Fruit fly (Drosophila melanogaster) whole organism, embryonic: ENCODE measurements around the gene Ada1-1.

Experiments used
- Abd-B ChIP-seq: fragments of 200-800 bp; sonication (Bioruptor generic); optimal IDR thresholded peaks from 2 replicates; lab custom pipeline; 2018; ENCODE audit warnings: missing biosample characterization, mild to moderate bottlenecking, missing genetic modification characterization, moderate library complexity
- Antp ChIP-seq: fragments of 200-800 bp; sonication (Bioruptor generic); optimal IDR thresholded peaks from 3 replicates; lab custom pipeline; 2016; ENCODE audit warnings: missing biosample characterization, missing genetic modification characterization
- BtbVII ChIP-seq: fragments of 200-800 bp; sonication (Bioruptor generic); optimal IDR thresholded peaks from 3 replicates; lab custom pipeline; 2017; ENCODE audit warnings: missing biosample characterization, mild to moderate bottlenecking, missing genetic modification characterization
- CG10267 ChIP-seq: fragments of 200-800 bp; sonication (Bioruptor generic); optimal IDR thresholded peaks from 2 replicates; lab custom pipeline; 2018; ENCODE audit warnings: missing biosample characterization, mild to moderate bottlenecking, missing genetic modification characterization, moderate library complexity
- CG10366 ChIP-seq: fragments of 200-800 bp; sonication (Bioruptor generic); IDR thresholded peaks from 2 replicates; pipeline ENCODE4 v1.3.6; 2022; ENCODE audit warnings: missing biosample characterization, missing genetic modification characterization
- CG10959 ChIP-seq: fragments of 200-800 bp; sonication (Bioruptor generic); IDR thresholded peaks from 2 replicates; pipeline ENCODE4 v1.3.6; 2022; ENCODE audit warnings: missing biosample characterization, missing genetic modification characterization
- CG11398 ChIP-seq: fragments of 200-800 bp; sonication (Bioruptor generic); optimal IDR thresholded peaks from 2 replicates; lab custom pipeline; 2016; ENCODE audit warnings: missing biosample characterization, missing genetic modification characterization
- CG12744 ChIP-seq: fragments of 200-800 bp; sonication (Bioruptor generic); optimal IDR thresholded peaks from 2 replicates; lab custom pipeline; 2016; ENCODE audit warnings: missing biosample characterization, missing genetic modification characterization
- CG13775 ChIP-seq: fragments of 200-800 bp; sonication (Bioruptor generic); optimal IDR thresholded peaks from 3 replicates; lab custom pipeline; 2017; ENCODE audit warnings: missing biosample characterization, mild to moderate bottlenecking, missing genetic modification characterization
- CG15269 ChIP-seq: fragments of 200-800 bp; sonication (Bioruptor generic); optimal IDR thresholded peaks from 2 replicates; lab custom pipeline; 2018; ENCODE audit warnings: missing biosample characterization, mild to moderate bottlenecking, missing genetic modification characterization, moderate library complexity
- CG1529 ChIP-seq: fragments of 200-800 bp; sonication (Bioruptor generic); optimal IDR thresholded peaks from 3 replicates; lab custom pipeline; 2018; ENCODE audit warnings: missing biosample characterization, missing genetic modification characterization
- CG1603 ChIP-seq: fragments of 200-800 bp; sonication (Bioruptor generic); optimal IDR thresholded peaks from 2 replicates; lab custom pipeline; 2019; ENCODE audit warnings: missing biosample characterization, mild to moderate bottlenecking, missing genetic modification characterization, moderate library complexity
- CG17612 ChIP-seq: fragments of 200-800 bp; sonication (Bioruptor generic); IDR thresholded peaks from 2 replicates; pipeline ENCODE4 v1.3.6; 2022; ENCODE audit warnings: missing biosample characterization, missing genetic modification characterization
- CG17829 ChIP-seq: fragments of 200-800 bp; optimal IDR thresholded peaks from 2 replicates; lab custom pipeline; 2019; ENCODE audit warnings: missing biosample characterization, mild to moderate bottlenecking, missing genetic modification characterization, moderate library complexity
- CG2199 ChIP-seq: fragments of 200-800 bp; sonication (Bioruptor generic); IDR thresholded peaks from 3 replicates; pipeline ENCODE4 v1.3.6; 2022; ENCODE audit warnings: missing biosample characterization, missing genetic modification characterization
- CG2678 ChIP-seq: fragments of 200-800 bp; sonication (Bioruptor generic); optimal IDR thresholded peaks from 3 replicates; lab custom pipeline; 2019; ENCODE audit warnings: missing biosample characterization, mild to moderate bottlenecking, missing genetic modification characterization, moderate library complexity
- CHES-1-like ChIP-seq: fragments of 200-800 bp; sonication (Bioruptor generic); optimal IDR thresholded peaks from 2 replicates; lab custom pipeline; 2016; ENCODE audit warnings: missing biosample characterization, missing genetic modification characterization
- D19B ChIP-seq: fragments of 200-800 bp; sonication (Bioruptor generic); optimal IDR thresholded peaks from 2 replicates; lab custom pipeline; 2017; ENCODE audit warnings: missing biosample characterization, mild to moderate bottlenecking, missing genetic modification characterization
- Deaf1 ChIP-seq: fragments of 200-800 bp; optimal IDR thresholded peaks from 3 replicates; lab custom pipeline; 2019; ENCODE audit warnings: missing biosample characterization, mild to moderate bottlenecking, missing genetic modification characterization, moderate library complexity
- E2f1 ChIP-seq: fragments of 200-800 bp; sonication (Bioruptor generic); IDR thresholded peaks from 2 replicates; pipeline ENCODE4 v1.3.6; 2022; ENCODE audit warnings: missing biosample characterization, missing genetic modification characterization
- ERR ChIP-seq: fragments of 200-800 bp; sonication (Bioruptor generic); optimal IDR thresholded peaks from 2 replicates; lab custom pipeline; 2016; ENCODE audit warnings: missing biosample characterization, missing genetic modification characterization
- Ets65A ChIP-seq: fragments of 200-800 bp; sonication (Bioruptor generic); peaks from one replicate; lab custom pipeline; 2016; ENCODE audit warnings: missing biosample characterization, missing genetic modification characterization
- Gug ChIP-seq: fragments of 200-800 bp; sonication (Bioruptor generic); IDR thresholded peaks from 4 replicates; pipeline ENCODE4 v1.3.6; 2022; ENCODE audit warnings: missing biosample characterization, missing genetic modification characterization
- H15 ChIP-seq: fragments of 200-800 bp; sonication (Bioruptor generic); IDR thresholded peaks from 3 replicates; pipeline ENCODE4 v1.3.6; 2022; ENCODE audit warnings: missing biosample characterization, missing genetic modification characterization
- HLH3B ChIP-seq: fragments of 200-800 bp; sonication (Bioruptor generic); IDR thresholded peaks from 2 replicates; pipeline ENCODE4 v1.3.6; 2022; ENCODE audit warnings: missing biosample characterization, missing genetic modification characterization
- Hey ChIP-seq: fragments of 200-800 bp; sonication (Bioruptor generic); optimal IDR thresholded peaks from 3 replicates; lab custom pipeline; 2018; ENCODE audit warnings: missing biosample characterization, mild to moderate bottlenecking, missing genetic modification characterization
- Hmr ChIP-seq: fragments of 200-800 bp; sonication (Bioruptor generic); optimal IDR thresholded peaks from 3 replicates; lab custom pipeline; 2017; ENCODE audit warnings: mild to moderate bottlenecking, missing biosample characterization, missing genetic modification reagents, missing genetic modification characterization
- Kr ChIP-seq: fragments of 200-800 bp; sonication (Bioruptor generic); optimal IDR thresholded peaks from 2 replicates; lab custom pipeline; 2017; ENCODE audit warnings: missing biosample characterization, mild to moderate bottlenecking, missing genetic modification characterization
- Mrtf ChIP-seq: fragments of 200-800 bp; sonication (Bioruptor generic); IDR thresholded peaks from 3 replicates; pipeline ENCODE4 v1.3.6; 2022; ENCODE audit warnings: missing biosample characterization, missing genetic modification characterization
- Nf-YB ChIP-seq: fragments of 200-800 bp; sonication (Bioruptor generic); optimal IDR thresholded peaks from 3 replicates; lab custom pipeline; 2019; ENCODE audit warnings: missing biosample characterization, mild to moderate bottlenecking, missing genetic modification characterization, moderate library complexity
- Side ChIP-seq: fragments of 200-800 bp; sonication (Bioruptor generic); optimal IDR thresholded peaks from 2 replicates; lab custom pipeline; 2016; ENCODE audit warnings: missing biosample characterization, missing genetic modification characterization
- al ChIP-seq: fragments of 200-800 bp; sonication (Bioruptor generic); IDR thresholded peaks from 2 replicates; pipeline ENCODE4 v1.3.6; 2022; ENCODE audit warnings: missing biosample characterization, missing genetic modification characterization
- amos ChIP-seq: fragments of 200-800 bp; sonication (Bioruptor generic); IDR thresholded peaks from 2 replicates; pipeline ENCODE4 v1.3.6; 2022; ENCODE audit warnings: missing biosample characterization, missing genetic modification characterization; ENCODE audit not compliant: partially characterized antibody
- bab2 ChIP-seq: fragments of 200-800 bp; sonication (Bioruptor generic); optimal IDR thresholded peaks from 2 replicates; lab custom pipeline; 2016; ENCODE audit warnings: missing biosample characterization, missing genetic modification characterization
- bbx ChIP-seq: fragments of 200-800 bp; sonication (Bioruptor generic); IDR thresholded peaks from 2 replicates; pipeline ENCODE4 v1.3.6; 2022; ENCODE audit warnings: missing biosample characterization, missing genetic modification characterization; ENCODE audit not compliant: partially characterized antibody
- chinmo ChIP-seq: fragments of 200-800 bp; sonication (Bioruptor generic); IDR thresholded peaks from 4 replicates; pipeline ENCODE4 v1.3.6; 2022; ENCODE audit warnings: missing biosample characterization, missing genetic modification characterization; ENCODE audit not compliant: partially characterized antibody
- crc ChIP-seq: fragments of 200-800 bp; sonication (Bioruptor generic); optimal IDR thresholded peaks from 2 replicates; lab custom pipeline; 2016; ENCODE audit warnings: missing biosample characterization, missing genetic modification characterization
- ham ChIP-seq: fragments of 200-800 bp; sonication (Bioruptor generic); IDR thresholded peaks from 2 replicates; pipeline ENCODE4 v1.3.6; 2022; ENCODE audit warnings: missing biosample characterization, missing genetic modification characterization
- insv ChIP-seq, 2 experiments: fragments of 200-800 bp; sonication (Bioruptor generic); optimal IDR thresholded peaks; 3 replicates each; lab custom pipeline; 2016 to 2018; ENCODE audit warnings: missing biosample characterization in 2 of 2, missing genetic modification characterization in 2 of 2
- jumu ChIP-seq: fragments of 200-800 bp; sonication (Bioruptor generic); optimal IDR thresholded peaks from 3 replicates; lab custom pipeline; 2016; ENCODE audit warnings: missing biosample characterization, missing genetic modification characterization
- kni ChIP-seq: fragments of 200-800 bp; sonication (Bioruptor generic); optimal IDR thresholded peaks from 3 replicates; lab custom pipeline; 2017; ENCODE audit warnings: mild to moderate bottlenecking, missing biosample characterization, missing genetic modification reagents, missing genetic modification characterization
- nerfin-1 ChIP-seq: fragments of 200-800 bp; sonication (Bioruptor generic); optimal IDR thresholded peaks from 3 replicates; lab custom pipeline; 2019; ENCODE audit warnings: missing biosample characterization, mild to moderate bottlenecking, missing genetic modification characterization, moderate library complexity
- nmo ChIP-seq: fragments of 200-800 bp; sonication (Bioruptor generic); optimal IDR thresholded peaks from 2 replicates; lab custom pipeline; 2018; ENCODE audit warnings: missing biosample characterization, mild to moderate bottlenecking, missing genetic modification characterization, moderate library complexity
- odd ChIP-seq: fragments of 200-800 bp; sonication (Bioruptor generic); optimal IDR thresholded peaks from 2 replicates; lab custom pipeline; 2017; ENCODE audit warnings: missing biosample characterization, mild to moderate bottlenecking, missing genetic modification characterization
- pfk ChIP-seq: fragments of 200-800 bp; sonication (Bioruptor generic); optimal IDR thresholded peaks from 2 replicates; lab custom pipeline; 2018; ENCODE audit warnings: missing biosample characterization, mild to moderate bottlenecking, missing genetic modification characterization, moderate library complexity
- phol ChIP-seq: fragments of 200-800 bp; sonication (Bioruptor generic); optimal IDR thresholded peaks from 3 replicates; lab custom pipeline; 2018; ENCODE audit warnings: missing biosample characterization, mild to moderate bottlenecking, missing genetic modification characterization, moderate library complexity
- row ChIP-seq: fragments of 200-800 bp; sonication (Bioruptor generic); IDR thresholded peaks from 3 replicates; pipeline ENCODE4 v1.3.6; 2022; ENCODE audit warnings: missing biosample characterization, missing genetic modification characterization
- zfh1 ChIP-seq: fragments of 200-800 bp; sonication (Bioruptor generic); IDR thresholded peaks from 3 replicates; pipeline ENCODE4 v1.3.6; 2022; ENCODE audit warnings: missing biosample characterization, missing genetic modification characterization

Gene Ada1-1

DNA sequence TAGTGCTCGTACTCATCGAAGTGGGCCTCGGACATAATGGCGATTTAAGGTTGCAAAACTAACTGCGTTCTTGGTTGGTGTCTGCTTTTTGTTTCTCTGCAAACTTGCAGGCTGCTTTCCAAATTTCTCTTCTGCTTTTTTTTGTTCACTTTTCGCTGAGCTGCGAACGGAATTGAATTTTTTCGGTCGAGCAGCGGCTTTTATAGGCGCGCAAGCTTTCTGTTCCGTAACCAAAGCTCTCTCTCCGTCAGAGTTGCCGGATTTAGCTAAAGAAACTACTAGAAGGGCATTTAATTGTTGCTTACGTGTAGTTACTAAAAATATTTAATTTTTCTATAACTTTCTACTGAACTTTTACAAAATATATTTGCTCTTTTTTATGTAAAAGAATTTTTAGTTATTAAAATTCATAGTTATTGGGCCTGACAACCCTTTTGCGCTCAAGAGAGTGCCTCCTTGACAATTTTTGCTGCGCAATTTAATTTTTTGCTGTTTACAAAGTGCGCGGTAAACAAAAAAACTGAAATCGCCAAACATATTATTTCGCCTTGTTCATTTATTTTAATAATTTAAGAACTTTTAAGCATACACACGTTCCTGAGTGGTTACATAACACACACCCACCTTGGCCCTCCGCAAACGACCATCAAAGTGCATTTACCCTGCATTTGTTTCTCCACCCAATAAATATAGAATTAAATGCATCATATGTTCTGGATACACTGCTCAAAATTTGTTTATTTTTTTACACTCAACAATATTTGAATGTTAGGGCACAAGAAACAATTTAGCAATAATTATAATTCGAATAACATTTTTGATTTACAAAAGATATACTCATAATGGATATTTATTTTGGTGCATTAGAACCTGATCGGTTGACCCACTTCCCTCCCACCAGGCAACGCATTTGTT is 49.6 kb downstream of the Ada1-1 start, which contains the start of gene CG6770 (continued):
- no peak for TF ChIP-seq CG2199 (GFP tag; lab: Robert Waterston, UW)
- TF ChIP-seq Gug, result no peak; the same call in 3 of the 4 replicates
- TF ChIP-seq Hey (tag; lab: Kevin White, UChicago), result no peak
- peak; percentile 63 for TF ChIP-seq Deaf1 (tag; lab: Kevin White, UChicago)
- peak; percentile 67 for TF ChIP-seq Nf-YB (GFP tag; lab: Kevin White, UChicago)
- peak; percentile 38 for TF ChIP-seq Side (GFP tag; lab: Kevin White, UChicago)
- TF ChIP-seq Mrtf (GFP tag; lab: Robert Waterston, UW), result peak; percentile 79
- peak; percentile 66; the same call in 1 of the 3 replicates for TF ChIP-seq H15 (GFP tag; lab: Robert Waterston, UW)
- peak; percentile 94 for TF ChIP-seq row (GFP tag; lab: Robert Waterston, UW)
- TF ChIP-seq Antp (GFP tag; lab: Kevin White, UChicago), result peak; percentile 33
- TF ChIP-seq bab2 (GFP tag; lab: Kevin White, UChicago), result peak; percentile 37
- no peak for TF ChIP-seq jumu (GFP tag; lab: Kevin White, UChicago)
- TF ChIP-seq Ets65A (GFP tag; lab: Kevin White, UChicago), result peak; percentile 85
- TF ChIP-seq phol (tag; lab: Kevin White, UChicago), result peak; percentile 52
- TF ChIP-seq BtbVII, result peak; percentile 83
- peak; percentile 54 for TF ChIP-seq pfk (GFP tag; lab: Kevin White, UChicago)
- TF ChIP-seq HLH3B (GFP tag; lab: Robert Waterston, UW), result peak; percentile 81
- TF ChIP-seq CG10959 (GFP tag; lab: Robert Waterston, UW), result no peak
- peak; percentile 76 for TF ChIP-seq CG1603 (tag; lab: Kevin White, UChicago)
- peak; percentile 41 for TF ChIP-seq CHES-1-like (GFP tag; lab: Kevin White, UChicago)
- TF ChIP-seq odd (GFP tag; lab: Kevin White, UChicago), result peak; percentile 78
- peak; percentile 8 for TF ChIP-seq crc
- TF ChIP-seq nerfin-1, result peak; percentile 36
- TF ChIP-seq insv (GFP tag; optimal IDR thresholded peaks at IDR 0.05; lab: Kevin White, UChicago), result peak in 1 of 2 experiments; percentile 51
- TF ChIP-seq amos (GFP tag; lab: Robert Waterston, UW), result no peak; the same call in 1 of the 2 replicates
- TF ChIP-seq chinmo, result 0 out of 4 replicates have a peak, but pooled peaks have one; percentile 66
- 0 out of 2 replicates have a peak, but pooled peaks have one; percentile 39 for TF ChIP-seq bbx (GFP tag; lab: Robert Waterston, UW)
- TF ChIP-seq CG12744 (GFP tag; lab: Kevin White, UChicago), result peak; percentile 43
- TF ChIP-seq ERR (GFP tag; lab: Kevin White, UChicago), result peak; percentile 26
- peak; percentile 92 for TF ChIP-seq CG2678 (tag; lab: Kevin White, UChicago)
- peak; percentile 56 for TF ChIP-seq nmo (GFP tag; lab: Kevin White, UChicago)
- TF ChIP-seq CG17829 (tag; lab: Kevin White, UChicago), result peak; percentile 70
- peak; percentile 59 for TF ChIP-seq CG13775 (GFP tag; lab: Kevin White, UChicago)
- TF ChIP-seq CG17612 (GFP tag; lab: Robert Waterston, UW), result no peak
- TF ChIP-seq Hmr, result peak; percentile 88
- peak; percentile 70 for TF ChIP-seq D19B (GFP tag; lab: Kevin White, UChicago)
- no peak for TF ChIP-seq Abd-B
- peak; percentile 56 for TF ChIP-seq CG1529 (GFP tag; lab: Kevin White, UChicago)
- peak; percentile 85 for TF ChIP-seq zfh1 (GFP tag; lab: Robert Waterston, UW)
- peak; percentile 87 for TF ChIP-seq CG10366 (GFP tag; lab: Robert Waterston, UW)
- TF ChIP-seq CG11398, result peak; percentile 20
- peak; percentile 84 for TF ChIP-seq E2f1 (GFP tag; lab: Robert Waterston, UW)
- TF ChIP-seq CG15269 (tag; lab: Kevin White, UChicago), result peak; percentile 90
- TF ChIP-seq al (GFP tag; lab: Robert Waterston, UW), result peak; percentile 77
- no peak for TF ChIP-seq ham (GFP tag; lab: Robert Waterston, UW)
- TF ChIP-seq CG10267 (tag; lab: Kevin White, UChicago), result peak; percentile 74
- no peak for TF ChIP-seq kni
- no peak for TF ChIP-seq Kr (GFP tag; lab: Kevin White, UChicago)
